Worm (Caenorhabditis elegans): Measurements from ENCODE around the gene kbp-2.

kbp-2 gene

DNA sequence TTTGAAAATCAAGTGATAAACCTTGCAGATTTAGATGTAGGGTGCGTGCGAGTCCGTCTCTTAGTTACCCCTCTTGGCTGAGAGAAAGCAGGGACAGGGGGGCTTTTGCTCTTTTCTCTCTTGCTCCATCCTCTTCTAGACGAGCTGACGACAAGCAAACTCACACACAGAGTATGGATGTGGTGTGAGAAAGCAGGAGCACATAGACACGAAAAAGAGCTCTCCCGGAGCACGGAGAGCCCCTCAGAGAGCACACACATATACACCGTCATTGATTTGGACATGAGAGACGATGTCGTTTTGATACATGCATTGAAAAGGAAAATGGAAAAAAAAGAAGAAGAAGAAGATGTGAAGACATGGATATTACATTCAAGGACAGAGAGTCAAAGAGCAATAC lies 28.0 kb downstream of the kbp-2 start (continued):
- peak in 1 of 2 experiments; percentile 20 for TF ChIP-seq lin-35 (GFP tag; optimal IDR thresholded peaks at IDR 0.05)
- TF ChIP-seq swsn-7 (tag; optimal IDR thresholded peaks at IDR 0.05) = peak; percentile 2
- TF ChIP-seq nhr-11 (tag; optimal IDR thresholded peaks at IDR 0.05) = no peak
- TF ChIP-seq ceh-82 (tag; optimal IDR thresholded peaks at IDR 0.05) = peak in 2 of 3 experiments; percentile 3 to 6
- TF ChIP-seq efl-3 (GFP tag; optimal IDR thresholded peaks at IDR 0.05) = no peak
- peak; percentile 61 for TF ChIP-seq lin-14 (GFP tag; optimal IDR thresholded peaks at IDR 0.05)
- TF ChIP-seq mep-1 (tag; optimal IDR thresholded peaks at IDR 0.05) = peak; percentile 38
- TF ChIP-seq dsc-1 (tag; optimal IDR thresholded peaks at IDR 0.05) = peak; percentile 56
- TF ChIP-seq nhr-19 (GFP tag; conservative IDR thresholded peaks at IDR 0.05) = no peak
- TF ChIP-seq tlp-1 (tag; optimal IDR thresholded peaks at IDR 0.05) = no peak
- TF ChIP-seq unc-86 (tag; optimal IDR thresholded peaks at IDR 0.05) = peak; percentile 50

ce11 chrIII:4874671-4875070 lies 29.0 kb downstream of the kbp-2 start, which contains the start of gene C35D10.12:
Gene C35D10.12 (minus strand): TSS chrIII:4874771.
- TF ChIP-seq efl-1 (optimal IDR thresholded peaks at IDR 0.05) = no peak
- peak in 1 of 2 experiments; percentile 31 for TF ChIP-seq efl-1 (GFP tag; optimal IDR thresholded peaks at IDR 0.05 in 1 of 2)
- TF ChIP-seq ets-5 (GFP tag; IDR thresholded peaks at IDR 0.05) = no peak
- TF ChIP-seq lir-3 (tag; optimal IDR thresholded peaks at IDR 0.05; ENCODE audit: poor library complexity) = no peak

- TF ChIP-seq rnt-1 (tag; optimal IDR thresholded peaks at IDR 0.05) (no peak), snu-23 (GFP tag; optimal IDR thresholded peaks at IDR 0.05) (no peak), elt-3 (tag; optimal IDR thresholded peaks at IDR 0.05) (no peak)
Measured at ce11 chrIII:4873395-4873794, 30.3 kb downstream of the kbp-2 start.

ce11 chrIII:4870478-4870877 lies 33.2 kb downstream of the kbp-2 start, which contains the start of gene gipc-1:
Gene gipc-1 (plus strand): TSS chrIII:4870778.
- TF ChIP-seq efl-1 (optimal IDR thresholded peaks at IDR 0.05) (no peak), efl-1 (GFP tag; optimal IDR thresholded peaks at IDR 0.05 in 1 of 2) (no peak), isw-1 (GFP tag; IDR thresholded peaks at IDR 0.05) (no peak), mep-1 (tag; optimal IDR thresholded peaks at IDR 0.05) (no peak), nhr-19 (GFP tag; conservative IDR thresholded peaks at IDR 0.05) (no peak), hlh-17 (GFP tag; optimal IDR thresholded peaks at IDR 0.05; ENCODE audit: borderline replicate concordance) (no peak), unc-98 (GFP tag; IDR thresholded peaks at IDR 0.05) (no peak), grh-1 (GFP tag; IDR thresholded peaks at IDR 0.05) (no peak), nhr-76 (tag; optimal IDR thresholded peaks at IDR 0.05) (no peak), egl-27 (tag; optimal IDR thresholded peaks at IDR 0.05) (no peak), elt-2 (tag; optimal IDR thresholded peaks at IDR 0.05) (no peak), lin-35 (GFP tag; optimal IDR thresholded peaks at IDR 0.05) (no peak), unc-130 (tag; optimal IDR thresholded peaks at IDR 0.05) (no peak)

ce11 chrIII:4868643-4869042 lies 35.0 kb downstream of the kbp-2 start, which contains the start of the genes msd-4 and C35D10.3:
Gene msd-4 (minus strand): TSS chrIII:4868743.
Gene C35D10.3 (plus strand): TSS chrIII:4868921.
- TF ChIP-seq lin-14 (GFP tag; optimal IDR thresholded peaks at IDR 0.05) (no peak), ceh-8 (GFP tag; optimal IDR thresholded peaks at IDR 0.05) (no peak), Y116A8C.19 (tag; optimal IDR thresholded peaks at IDR 0.05; ENCODE audit: borderline replicate concordance) (no peak), F16B12.6 (tag; optimal IDR thresholded peaks at IDR 0.05) (no peak), efl-1 (optimal IDR thresholded peaks at IDR 0.05) (no peak), efl-1 (GFP tag; optimal IDR thresholded peaks at IDR 0.05 in 1 of 2) (no peak), unc-86 (tag; optimal IDR thresholded peaks at IDR 0.05) (no peak), nhr-19 (GFP tag; conservative IDR thresholded peaks at IDR 0.05) (no peak)

DNA sequence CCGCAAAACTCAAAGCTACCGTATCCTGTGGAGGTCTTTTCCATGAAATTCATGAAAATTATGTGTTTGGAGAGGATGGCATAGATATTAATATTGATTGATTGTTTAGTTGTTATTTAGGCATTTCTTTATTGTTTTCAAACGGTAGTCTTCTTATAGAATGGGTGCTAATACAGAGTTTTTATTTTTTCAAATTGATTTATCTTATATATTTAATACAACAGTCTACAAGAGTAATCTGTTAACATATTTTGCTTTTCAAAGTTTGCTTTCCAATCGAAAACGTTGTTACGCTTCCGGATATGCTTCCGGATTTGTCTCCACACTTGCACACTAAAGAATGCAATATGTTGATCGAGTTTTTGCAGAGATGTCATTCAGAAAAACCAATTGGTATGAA lies 36.9 kb downstream of the kbp-2 start, which contains the start of gene C35D10.17:
C35D10.17 (plus strand) TSS at position 301 of the 400 bp plus-strand sequence.
- no peak for TF ChIP-seq C34B4.2 (tag; optimal IDR thresholded peaks at IDR 0.05)
- TF ChIP-seq hpl-2 (GFP tag; optimal IDR thresholded peaks at IDR 0.05) = no peak
- no peak for TF ChIP-seq mdl-1 (tag; optimal IDR thresholded peaks at IDR 0.05)
- TF ChIP-seq nhr-11 (tag; optimal IDR thresholded peaks at IDR 0.05) = no peak
- no peak for TF ChIP-seq skn-1 (tag; optimal IDR thresholded peaks at IDR 0.05)
- TF ChIP-seq rnt-1 (tag; optimal IDR thresholded peaks at IDR 0.05) = no peak
- no peak for TF ChIP-seq lin-15B (tag; optimal IDR thresholded peaks at IDR 0.05)
- TF ChIP-seq F16B12.6 (tag; optimal IDR thresholded peaks at IDR 0.05) = no peak
- TF ChIP-seq nhr-76 (tag; optimal IDR thresholded peaks at IDR 0.05) = no peak
- TF ChIP-seq swsn-7 (tag; optimal IDR thresholded peaks at IDR 0.05) = no peak
- no peak for TF ChIP-seq fkh-8 (tag; optimal IDR thresholded peaks at IDR 0.05)
- no peak for TF ChIP-seq nhr-47 (tag; optimal IDR thresholded peaks at IDR 0.05)

Data from whole organism, L1 larva.